Worm (Caenorhabditis elegans) whole organism, L4/young adult: ENCODE data around the gene gsr-1.

ENCODE experiments used
- W03F9.2 ChIP-seq: fragments of 150-350 bp; optimal IDR thresholded peaks from 2 replicates; lab custom pipeline; 2014; ENCODE audit warnings: missing biosample characterization, missing genetic modification characterization
- dao-5 ChIP-seq: sonication (generic microtip); optimal IDR thresholded peaks from 2 replicates; lab custom pipeline; 2016; ENCODE audit warnings: missing genotype, missing genetic modification characterization, moderate library complexity, missing compliant biosample characterization
- him-1 ChIP-seq: sonication (generic microtip); optimal IDR thresholded peaks from 2 replicates; lab custom pipeline; 2016; ENCODE audit warnings: missing genotype, missing genetic modification reagents, missing genetic modification characterization, missing compliant biosample characterization

ce11 chrIII:3605681-3606080 lies 45.0 kb upstream of the gsr-1 start:
- TF ChIP-seq W03F9.2 (tag; lab: Kevin White, UChicago) (no peak), him-1 (tag; lab: Kevin White, UChicago) (no peak), dao-5 (no peak)
